Worm (Caenorhabditis elegans): ENCODE data around the gene T23D5.3.

DNA sequence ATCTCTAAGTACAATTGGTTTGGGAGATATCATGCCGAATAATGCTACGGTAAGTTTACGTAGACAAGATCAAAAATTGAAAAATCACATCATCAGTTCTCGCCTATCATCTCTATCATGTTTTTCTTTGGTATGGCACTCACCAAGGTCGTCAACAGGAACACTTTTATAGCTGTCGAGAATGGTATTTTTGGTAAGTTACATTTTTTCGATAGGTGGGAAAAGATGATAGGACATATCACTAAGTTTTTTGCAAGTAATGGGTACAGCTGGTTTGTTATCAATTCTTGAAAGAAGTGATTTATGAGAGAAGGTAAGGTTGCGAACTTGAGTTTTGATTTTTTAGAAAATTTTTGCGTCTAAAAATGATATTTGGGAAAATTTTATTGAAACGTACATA is 25.5 kb downstream of the T23D5.3 start:
- TF ChIP-seq skn-1 (tag; optimal IDR thresholded peaks at IDR 0.05) (no peak), lsy-2 (tag; optimal IDR thresholded peaks at IDR 0.05) (no peak), ama-1 (optimal IDR thresholded peaks at IDR 0.05) (no peak), R02D3.7 (tag; optimal IDR thresholded peaks at IDR 0.05) (no peak), aly-2 (tag; optimal IDR thresholded peaks at IDR 0.05) (no peak), lim-7 (GFP tag; IDR thresholded peaks at IDR 0.05) (no peak), fkh-10 (GFP tag; optimal IDR thresholded peaks at IDR 0.05) (no peak), mep-1 (tag; optimal IDR thresholded peaks at IDR 0.05) (no peak)

All from whole organism, L4 larva.